Fruit fly (Drosophila melanogaster): ENCODE results near the gene CG17065.
"Not testable (repeated sequence)": the region's sequence is repeated elsewhere in the genome, so short reads cannot be mapped to it uniquely, and the experiment has no call there.

The CG17065 gene

dm6 chrX:20256849-20257590, at the start of gene CG17065:
TSS of gene CG17065 (minus strand) at chrX:20257199.
- TF ChIP-seq psq (optimal IDR thresholded peaks at IDR 0.05), result peak; percentile 97
- TF ChIP-seq Myc (optimal IDR thresholded peaks at IDR 0.05), result no peak

- no peak for TF ChIP-seq ttk (optimal IDR thresholded peaks at IDR 0.05)
- no peak for TF ChIP-seq insv (optimal IDR thresholded peaks at IDR 0.05)
- TF ChIP-seq Sin3A (optimal IDR thresholded peaks at IDR 0.05), result no peak
- no peak for TF ChIP-seq Myc (optimal IDR thresholded peaks at IDR 0.05)
- TF ChIP-seq psq (optimal IDR thresholded peaks at IDR 0.05), result no peak
- no peak for TF ChIP-seq h (optimal IDR thresholded peaks at IDR 0.05)
These were observed 12.7 kb upstream of the CG17065 start, which contains the start of gene Inx6 for dm6 chrX:20269669-20270068. TSS of gene Inx6 (minus strand) at chrX:20269769.

- not testable (repeated sequence) for TF ChIP-seq h, Sin3A, psq (optimal IDR thresholded peaks at IDR 0.05)
These were observed 1.9 kb upstream of the CG17065 start, which contains the start of gene CG42577 for dm6 chrX:20258939-20259338. TSS of gene CG42577 (plus strand) at chrX:20259239.

- no peak for TF ChIP-seq insv (optimal IDR thresholded peaks at IDR 0.05)
- no peak for TF ChIP-seq ttk (optimal IDR thresholded peaks at IDR 0.05)
- no peak for TF ChIP-seq Myc (optimal IDR thresholded peaks at IDR 0.05)
- TF ChIP-seq psq (optimal IDR thresholded peaks at IDR 0.05), result no peak
- no peak for TF ChIP-seq Sin3A (optimal IDR thresholded peaks at IDR 0.05)
- TF ChIP-seq h (optimal IDR thresholded peaks at IDR 0.05), result no peak
These were observed 1.0 kb downstream of the CG17065 start for dm6 chrX:20255977-20256376.

- TF ChIP-seq Sin3A (optimal IDR thresholded peaks at IDR 0.05) (no peak), h (optimal IDR thresholded peaks at IDR 0.05) (no peak), psq (optimal IDR thresholded peaks at IDR 0.05) (no peak), ttk (optimal IDR thresholded peaks at IDR 0.05) (no peak), insv (optimal IDR thresholded peaks at IDR 0.05) (no peak), Myc (optimal IDR thresholded peaks at IDR 0.05) (no peak)
These were observed 5.3 kb downstream of the CG17065 start for dm6 chrX:20251586-20252160.

dm6 chrX:20251069-20251468, 5.9 kb downstream of the CG17065 start, which contains the start of the genes CG17068 and Rab10:
TSS of gene CG17068 (minus strand) at chrX:20251093.
TSS of gene Rab10 (plus strand) at chrX:20251338.
- no peak for TF ChIP-seq ttk (optimal IDR thresholded peaks at IDR 0.05)

- TF ChIP-seq ttk (optimal IDR thresholded peaks at IDR 0.05) (no peak), insv (optimal IDR thresholded peaks at IDR 0.05) (no peak), Myc (optimal IDR thresholded peaks at IDR 0.05) (no peak), psq (optimal IDR thresholded peaks at IDR 0.05) (no peak), h (optimal IDR thresholded peaks at IDR 0.05) (no peak), Sin3A (optimal IDR thresholded peaks at IDR 0.05) (no peak)
These were observed 9.3 kb downstream of the CG17065 start for dm6 chrX:20247710-20248109.

dm6 chrX:20245218-20245863, 11.7 kb downstream of the CG17065 start:
- TF ChIP-seq h (optimal IDR thresholded peaks at IDR 0.05), result no peak
- TF ChIP-seq ttk (optimal IDR thresholded peaks at IDR 0.05), result no peak
- TF ChIP-seq Myc (optimal IDR thresholded peaks at IDR 0.05), result no peak
- no peak for TF ChIP-seq insv (optimal IDR thresholded peaks at IDR 0.05)

- TF ChIP-seq insv (optimal IDR thresholded peaks at IDR 0.05), result no peak
- TF ChIP-seq Sin3A (optimal IDR thresholded peaks at IDR 0.05), result no peak
- no peak for TF ChIP-seq psq (optimal IDR thresholded peaks at IDR 0.05)
- no peak for TF ChIP-seq Myc (optimal IDR thresholded peaks at IDR 0.05)
- TF ChIP-seq ttk (optimal IDR thresholded peaks at IDR 0.05), result no peak
- no peak for TF ChIP-seq h (optimal IDR thresholded peaks at IDR 0.05)
These were observed 12.7 kb downstream of the CG17065 start, which contains the start of gene Peritrophin-A for dm6 chrX:20244278-20244677. TSS of gene Peritrophin-A (plus strand) at chrX:20244647.

dm6 chrX:20243274-20243839, 13.6 kb downstream of the CG17065 start:
- TF ChIP-seq ttk (optimal IDR thresholded peaks at IDR 0.05) (no peak), h (optimal IDR thresholded peaks at IDR 0.05) (no peak), Myc (optimal IDR thresholded peaks at IDR 0.05) (no peak), insv (optimal IDR thresholded peaks at IDR 0.05) (no peak), Sin3A (optimal IDR thresholded peaks at IDR 0.05) (no peak), psq (optimal IDR thresholded peaks at IDR 0.05) (no peak)

- no peak for TF ChIP-seq Sin3A (optimal IDR thresholded peaks at IDR 0.05)
- TF ChIP-seq psq (optimal IDR thresholded peaks at IDR 0.05), result no peak
- TF ChIP-seq insv (optimal IDR thresholded peaks at IDR 0.05), result no peak
- no peak for TF ChIP-seq ttk (optimal IDR thresholded peaks at IDR 0.05)
- TF ChIP-seq Myc (optimal IDR thresholded peaks at IDR 0.05), result no peak
- no peak for TF ChIP-seq h (optimal IDR thresholded peaks at IDR 0.05)
These were observed 16.3 kb downstream of the CG17065 start for dm6 chrX:20240518-20241186.

- TF ChIP-seq psq (optimal IDR thresholded peaks at IDR 0.05) (no peak), h (optimal IDR thresholded peaks at IDR 0.05) (no peak), insv (optimal IDR thresholded peaks at IDR 0.05) (no peak), Myc (optimal IDR thresholded peaks at IDR 0.05) (no peak), Sin3A (optimal IDR thresholded peaks at IDR 0.05) (no peak), ttk (optimal IDR thresholded peaks at IDR 0.05) (no peak)
These were observed 17.4 kb downstream of the CG17065 start, which contains the start of gene obst-A for dm6 chrX:20239608-20239941. TSS of gene obst-A (plus strand) at chrX:20239855.

All from Kc167 (cell line).